Worm (Caenorhabditis elegans) whole organism, late embryonic: ENCODE data around the gene dgk-5.

Source experiments
- ceh-30 ChIP-seq: fragments of 150-350 bp; optimal IDR thresholded peaks from 2 replicates; lab custom pipeline; 2014; ENCODE audit warnings: missing biosample characterization, missing genetic modification characterization
- dve-1 ChIP-seq: sonication (generic microtip); optimal IDR thresholded peaks from 2 replicates; lab custom pipeline; 2017; ENCODE audit warnings: antibody characterized with exemption, mild to moderate bottlenecking, missing genetic modification characterization, missing compliant biosample characterization
- elt-4 ChIP-seq: sonication (generic microtip); optimal IDR thresholded peaks from 2 replicates; lab custom pipeline; 2016; ENCODE audit warnings: missing genetic modification characterization, missing compliant biosample characterization
- lin-11 ChIP-seq: fragments of 200-800 bp; sonication (Bioruptor generic); optimal IDR thresholded peaks from 2 replicates; lab custom pipeline; 2018; ENCODE audit warnings: mild to moderate bottlenecking, missing genetic modification characterization, missing compliant biosample characterization

DNA sequence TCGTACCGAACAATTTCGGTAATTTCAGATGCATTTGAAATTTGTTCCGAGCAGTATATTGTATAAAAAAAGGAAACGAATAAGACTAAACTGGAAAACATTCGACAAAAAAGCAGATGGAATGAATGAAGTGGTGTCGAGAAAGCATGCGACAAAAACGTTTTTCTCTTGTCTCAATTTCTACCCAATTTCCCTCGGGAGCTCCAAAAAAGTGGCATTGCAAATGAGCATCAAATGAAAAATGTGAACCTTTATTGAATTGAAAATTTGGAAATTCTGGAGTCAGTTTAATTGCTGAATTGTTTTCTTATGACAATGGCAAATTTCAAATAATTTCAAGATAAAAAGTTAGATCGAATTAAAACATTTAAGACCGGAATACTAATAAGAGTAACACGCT, 29.3 kb upstream of the dgk-5 start, which contains the start of gene R05G9.5:
- TF ChIP-seq dve-1 (tag; lab: Kevin White, UChicago) (no peak), elt-4 (tag; lab: Kevin White, UChicago) (no peak), ceh-30 (tag; lab: Kevin White, UChicago) (no peak), lin-11 (no peak)
